Worm (Caenorhabditis elegans) whole organism, L4/young adult: ENCODE results near the gene F57B9.8.

Source experiments
- W03F9.2 ChIP-seq: fragments of 150-350 bp; optimal IDR thresholded peaks from 2 replicates; lab custom pipeline; 2014; ENCODE audit warnings: missing biosample characterization, missing genetic modification characterization
- dao-5 ChIP-seq: sonication (generic microtip); optimal IDR thresholded peaks from 2 replicates; lab custom pipeline; 2016; ENCODE audit warnings: missing genotype, missing genetic modification characterization, moderate library complexity, missing compliant biosample characterization
- him-1 ChIP-seq: sonication (generic microtip); optimal IDR thresholded peaks from 2 replicates; lab custom pipeline; 2016; ENCODE audit warnings: missing genotype, missing genetic modification reagents, missing genetic modification characterization, missing compliant biosample characterization

DNA sequence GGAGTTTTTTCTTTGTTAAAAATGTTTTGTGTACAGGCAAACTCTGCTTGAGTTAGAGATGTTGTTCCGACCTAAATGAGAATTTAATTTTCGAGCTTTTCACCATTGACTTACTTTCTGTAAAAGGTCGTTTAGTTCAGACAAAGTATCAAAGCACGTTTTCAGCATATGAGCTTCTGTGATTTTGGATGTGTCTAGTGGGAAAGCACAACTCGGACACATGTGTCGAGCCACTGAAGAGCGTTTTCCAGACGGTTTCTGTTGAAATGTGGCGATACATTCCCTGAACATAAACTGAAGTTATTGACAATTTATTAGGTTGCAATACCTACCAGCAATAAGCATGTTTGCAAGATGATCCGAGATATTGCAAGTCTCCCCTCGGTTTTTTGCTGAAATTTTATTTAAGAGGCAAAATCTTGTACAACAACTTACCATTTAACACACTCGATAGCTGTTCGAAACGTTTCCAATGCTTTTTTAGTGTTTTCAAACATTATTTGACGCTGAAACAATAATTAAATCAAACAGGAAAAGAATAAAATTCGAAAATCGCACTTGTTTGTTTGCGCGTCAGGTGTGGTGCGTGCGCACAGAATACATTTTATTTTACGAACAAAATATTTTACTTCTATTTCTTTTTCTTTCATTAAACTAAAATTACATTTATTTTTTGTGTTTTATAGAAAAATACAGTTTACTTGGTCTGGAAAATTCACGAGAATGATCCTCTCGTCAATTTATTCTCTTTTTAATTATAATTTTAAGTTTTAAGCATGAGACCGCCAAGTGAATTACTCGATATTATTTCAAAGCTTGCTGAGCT, 45.9 kb downstream of the F57B9.8 start, which contains the start of the genes brd-1 and K04C2.2:
- no peak for TF ChIP-seq him-1 (tag; lab: Kevin White, UChicago)
- no peak for TF ChIP-seq dao-5
- no peak for TF ChIP-seq W03F9.2 (tag; lab: Kevin White, UChicago)
